Worm (Caenorhabditis elegans) whole organism, mixed stage, embryonic: ENCODE measurements around the gene K05F6.4.
"Not testable (repeated sequence)": the region's sequence is repeated elsewhere in the genome, so short reads cannot be mapped to it uniquely, and the experiment has no call there.

Source experiments
- M03D4.4 ChIP-seq: sonication (generic microtip); optimal IDR thresholded peaks from 2 replicates; lab custom pipeline; 2017; ENCODE audit warnings: mild to moderate bottlenecking, missing genetic modification characterization, missing compliant biosample characterization
- blmp-1 ChIP-seq: fragments of 150-350 bp; optimal IDR thresholded peaks from 2 replicates; lab custom pipeline; 2014; ENCODE audit warnings: missing biosample characterization, missing genetic modification characterization
- ceh-39 ChIP-seq: fragments of 150-350 bp; optimal IDR thresholded peaks from 2 replicates; lab custom pipeline; 2014; ENCODE audit warnings: missing biosample characterization, missing genetic modification characterization
- ceh-83 ChIP-seq: fragments of 200-800 bp; sonication (Bioruptor generic); optimal IDR thresholded peaks from 2 replicates; lab custom pipeline; 2018; ENCODE audit warnings: mild to moderate bottlenecking, missing genetic modification characterization, missing compliant biosample characterization
- ces-1 ChIP-seq: fragments of 150-350 bp; optimal IDR thresholded peaks from 2 replicates; lab custom pipeline; 2014; ENCODE audit warnings: missing biosample characterization, missing genetic modification reagents, missing genetic modification characterization
- drap-1 ChIP-seq: fragments of 200-800 bp; sonication (Bioruptor generic); optimal IDR thresholded peaks from 3 replicates; lab custom pipeline; 2018; ENCODE audit warnings: mild to moderate bottlenecking, missing genetic modification characterization, missing compliant biosample characterization
- elt-3 ChIP-seq: fragments of 150-350 bp; optimal IDR thresholded peaks from 2 replicates; lab custom pipeline; 2014; ENCODE audit warnings: missing biosample characterization, missing genetic modification characterization
- ham-2 ChIP-seq: fragments of 200-800 bp; sonication (Bioruptor generic); optimal IDR thresholded peaks from 2 replicates; lab custom pipeline; 2018; ENCODE audit warnings: mild to moderate bottlenecking, missing genetic modification characterization, missing compliant biosample characterization
- hlh-1 ChIP-seq: fragments of 150-350 bp; optimal IDR thresholded peaks from 2 replicates; lab custom pipeline; 2014; ENCODE audit warnings: missing biosample characterization, missing genetic modification reagents, missing genetic modification characterization
- lin-13 ChIP-seq: fragments of 150-350 bp; optimal IDR thresholded peaks from 2 replicates; lab custom pipeline; 2014; ENCODE audit warnings: missing biosample characterization, missing genetic modification characterization
- lin-32 ChIP-seq: fragments of 200-800 bp; sonication (Bioruptor generic); optimal IDR thresholded peaks from 2 replicates; lab custom pipeline; 2018; ENCODE audit warnings: mild to moderate bottlenecking, missing genetic modification characterization, missing compliant biosample characterization
- lsy-2 ChIP-seq: fragments of 150-350 bp; optimal IDR thresholded peaks from 2 replicates; lab custom pipeline; 2014; ENCODE audit warnings: missing biosample characterization, missing genetic modification characterization
- mab-5 ChIP-seq: fragments of 150-350 bp; optimal IDR thresholded peaks from 2 replicates; lab custom pipeline; 2014; ENCODE audit warnings: missing biosample characterization, missing genetic modification characterization
- mep-1 ChIP-seq: fragments of 150-350 bp; optimal IDR thresholded peaks from 2 replicates; lab custom pipeline; 2017; ENCODE audit warnings: missing biosample characterization, missing genetic modification reagents, missing genetic modification characterization, inconsistent platforms
- nhr-237 ChIP-seq: fragments of 150-350 bp; optimal IDR thresholded peaks from 2 replicates; lab custom pipeline; 2014; ENCODE audit warnings: missing biosample characterization, missing genetic modification characterization
- pha-4 ChIP-seq: fragments of 150-350 bp; optimal IDR thresholded peaks from 2 replicates; lab custom pipeline; 2018; ENCODE audit warnings: missing biosample characterization, missing genetic modification reagents, missing genetic modification characterization
- sem-2 ChIP-seq: fragments of 200-800 bp; sonication (Bioruptor generic); optimal IDR thresholded peaks from 2 replicates; lab custom pipeline; 2018; ENCODE audit warnings: mild to moderate bottlenecking, missing genetic modification characterization, missing compliant biosample characterization
- sptf-1 ChIP-seq: sonication (generic microtip); optimal IDR thresholded peaks from 2 replicates; lab custom pipeline; 2017; ENCODE audit warnings: mild to moderate bottlenecking, missing genetic modification characterization, moderate library complexity, missing compliant biosample characterization
- tbx-8 ChIP-seq: fragments of 200-800 bp; sonication (Bioruptor generic); optimal IDR thresholded peaks from 2 replicates; lab custom pipeline; 2018; ENCODE audit warnings: mild to moderate bottlenecking, missing genetic modification characterization, moderate library complexity, missing compliant biosample characterization
- unc-120 ChIP-seq: sonication (generic microtip); optimal IDR thresholded peaks from 2 replicates; lab custom pipeline; 2017; ENCODE audit warnings: missing genetic modification characterization, missing compliant biosample characterization; ENCODE audit not compliant: poor library complexity, severe bottlenecking
- unc-39 ChIP-seq: fragments of 150-350 bp; optimal IDR thresholded peaks from 2 replicates; lab custom pipeline; 2014; ENCODE audit warnings: missing biosample characterization, missing genetic modification characterization
- unc-62 ChIP-seq: fragments of 150-350 bp; optimal IDR thresholded peaks from 2 replicates; lab custom pipeline; 2014; ENCODE audit warnings: missing biosample characterization, missing genetic modification reagents, missing genetic modification characterization
- zip-8 ChIP-seq: fragments of 150-350 bp; optimal IDR thresholded peaks from 2 replicates; lab custom pipeline; 2014; ENCODE audit warnings: missing biosample characterization, missing genetic modification characterization
- ztf-11 ChIP-seq: fragments of 150-350 bp; optimal IDR thresholded peaks from 2 replicates; lab custom pipeline; 2014; ENCODE audit warnings: missing biosample characterization, missing genetic modification characterization

The K05F6.4 gene

ce11 chrII:1543182-1543581, at the start of gene K05F6.4:
K05F6.4 (plus strand) TSS chrII:1543482.
- TF ChIP-seq elt-3 (tag; lab: Kevin White, UChicago); unc-62; lin-13 (tag; lab: Kevin White, UChicago): not testable (repeated sequence)

- TF ChIP-seq ceh-83 = no peak
- peak; percentile 75 for TF ChIP-seq ces-1 (GFP tag; lab: Kevin White, UChicago)
Measured at ce11 chrII:1500286-1500840, 42.9 kb upstream of the K05F6.4 start, which contains the start of gene emc-1. emc-1 (minus strand) TSS chrII:1500330.

- TF ChIP-seq unc-62 (peak; percentile 9), ham-2 (GFP tag; lab: Kevin White, UChicago) (no peak)
Measured at ce11 chrII:1500959-1501358, 42.3 kb upstream of the K05F6.4 start.

ce11 chrII:1501614-1502355, 41.5 kb upstream of the K05F6.4 start:
- TF ChIP-seq unc-62 (peak; percentile 96), elt-3 (tag; lab: Kevin White, UChicago) (no peak), mep-1 (tag; lab: Kevin White, UChicago) (no peak), unc-39 (no peak), ceh-39 (no peak), hlh-1 (tag; lab: Kevin White, UChicago) (peak; percentile 89), unc-120 (tag; lab: Kevin White, UChicago) (peak; percentile 73), lin-32 (GFP tag; lab: Kevin White, UChicago) (peak; percentile 31), lsy-2 (peak; percentile 8), zip-8 (tag; lab: Kevin White, UChicago) (peak; percentile 12), sptf-1 (tag; lab: Kevin White, UChicago) (peak; percentile 48), M03D4.4 (peak; percentile 17), lin-13 (tag; lab: Kevin White, UChicago) (no peak), ham-2 (GFP tag; lab: Kevin White, UChicago) (no peak)
- TF ChIP-seq, all 35 proteins: peak for 8

- TF ChIP-seq mab-5 (tag; lab: Kevin White, UChicago) (no peak), nhr-237 (tag; lab: Kevin White, UChicago) (no peak)
Measured at ce11 chrII:1503663-1504062, 39.6 kb upstream of the K05F6.4 start.

- no peak for TF ChIP-seq ceh-39
- TF ChIP-seq pha-4 (tag; lab: Kevin White, UChicago) = peak; percentile 12
- TF ChIP-seq, all 35 proteins: peak for 1
Measured at ce11 chrII:1504266-1504665, 39.0 kb upstream of the K05F6.4 start, which contains the start of gene fdgt-1. fdgt-1 (plus strand) TSS chrII:1504566.

ce11 chrII:1517354-1517753, 25.9 kb upstream of the K05F6.4 start, which contains the start of gene math-45:
math-45 (minus strand) TSS chrII:1517454.
- TF ChIP-seq ham-2 (GFP tag; lab: Kevin White, UChicago) (no peak), unc-120 (tag; lab: Kevin White, UChicago) (no peak), sem-2 (no peak), tbx-8 (GFP tag; lab: Kevin White, UChicago) (no peak), zip-8 (tag; lab: Kevin White, UChicago) (no peak), sptf-1 (tag; lab: Kevin White, UChicago) (no peak)
- TF ChIP-seq, all 35 proteins: peak for 0

- no peak for TF ChIP-seq ztf-11 (tag; lab: Kevin White, UChicago)
- TF ChIP-seq lin-13 (tag; lab: Kevin White, UChicago) = no peak
- no peak for TF ChIP-seq unc-39
- TF ChIP-seq drap-1 (GFP tag; lab: Kevin White, UChicago) = no peak
- TF ChIP-seq blmp-1 = no peak
- TF ChIP-seq hlh-1 (tag; lab: Kevin White, UChicago) = no peak
- TF ChIP-seq, all 35 proteins: peak for 0
Measured at ce11 chrII:1518914-1519313, 24.4 kb upstream of the K05F6.4 start, which contains the start of gene Y51H7BR.8. Y51H7BR.8 (plus strand) TSS chrII:1519214.
